Worm (Caenorhabditis elegans) whole organism, L3 larva: ENCODE measurements around the gene mrpl-10.

ENCODE experiments used
- R02D3.7 ChIP-seq: fragments of 150-350 bp; optimal IDR thresholded peaks from 2 replicates; lab custom pipeline; 2014; ENCODE audit warnings: missing biosample characterization, missing genetic modification characterization
- aly-2 ChIP-seq: fragments of 150-350 bp; optimal IDR thresholded peaks from 2 replicates; lab custom pipeline; 2014; ENCODE audit warnings: missing biosample characterization, missing genetic modification characterization
- ama-1 ChIP-seq: fragments of 150-350 bp; optimal IDR thresholded peaks from 2 replicates; lab custom pipeline; 2018
- fos-1 ChIP-seq: fragments of 150-350 bp; optimal IDR thresholded peaks from 2 replicates; lab custom pipeline; 2014; ENCODE audit warnings: missing biosample characterization, missing genetic modification characterization
- jun-1 ChIP-seq: fragments of 150-350 bp; optimal IDR thresholded peaks from 2 replicates; lab custom pipeline; 2014; ENCODE audit warnings: missing biosample characterization, missing genetic modification reagents, missing genetic modification characterization
- nhr-11 ChIP-seq: fragments of 150-350 bp; optimal IDR thresholded peaks from 2 replicates; lab custom pipeline; 2014; ENCODE audit warnings: missing biosample characterization, missing genetic modification characterization
- nhr-67 ChIP-seq: fragments of 150-350 bp; optimal IDR thresholded peaks from 2 replicates; lab custom pipeline; 2014; ENCODE audit warnings: missing biosample characterization, missing genetic modification characterization
- pqm-1 ChIP-seq: fragments of 150-350 bp; optimal IDR thresholded peaks from 2 replicates; lab custom pipeline; 2017; ENCODE audit warnings: missing biosample characterization, missing genetic modification characterization, inconsistent platforms
- sea-2 ChIP-seq: fragments of 150-350 bp; sonication (generic microtip); optimal IDR thresholded peaks from 4 replicates; lab custom pipeline; 2014; ENCODE audit warnings: missing biosample characterization, missing genetic modification reagents, missing genetic modification characterization
- snpc-4 ChIP-seq: fragments of 150-350 bp; optimal IDR thresholded peaks from 2 replicates; lab custom pipeline; 2014; ENCODE audit warnings: missing biosample characterization, missing genetic modification characterization
- unc-39 ChIP-seq: sonication (generic microtip); optimal IDR thresholded peaks from 4 replicates; lab custom pipeline; 2017; ENCODE audit warnings: missing biosample characterization, missing genetic modification characterization
- unc-62 ChIP-seq: fragments of 150-350 bp; sonication (generic microtip); optimal IDR thresholded peaks from 4 replicates; lab custom pipeline; 2014; ENCODE audit warnings: missing biosample characterization, missing genetic modification reagents, missing genetic modification characterization
- zag-1 ChIP-seq: fragments of 150-350 bp; optimal IDR thresholded peaks from 2 replicates; lab custom pipeline; 2014; ENCODE audit warnings: missing biosample characterization, missing genetic modification characterization

DNA sequence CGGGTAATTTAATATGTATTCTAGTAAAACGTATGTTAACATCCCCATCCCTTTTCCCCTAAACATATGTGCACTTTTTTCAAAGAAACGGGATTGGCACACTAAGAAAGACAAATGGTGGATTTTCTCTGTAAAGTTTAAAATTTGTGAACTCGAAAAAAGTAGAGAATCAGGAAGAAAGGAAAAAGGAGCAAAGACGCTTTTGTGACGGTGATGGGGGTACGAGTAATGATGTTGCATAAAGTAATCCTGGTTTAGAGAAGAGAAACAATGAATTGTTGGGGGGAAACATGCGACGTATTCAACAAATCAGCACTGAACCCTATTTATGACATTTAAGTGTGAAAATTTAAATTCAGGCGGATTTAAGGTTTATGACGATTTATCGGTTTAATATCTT is 33.2 kb upstream of the mrpl-10 start:
- TF ChIP-seq pqm-1 (tag; lab: Kevin White, UChicago) (no peak), fos-1 (tag; lab: Kevin White, UChicago) (no peak), aly-2 (tag; lab: Kevin White, UChicago) (no peak), zag-1 (tag; lab: Kevin White, UChicago) (no peak), ama-1 (lab: Kevin White, UChicago) (no peak), nhr-67 (tag; lab: Kevin White, UChicago) (no peak), sea-2 (GFP tag; lab: Kevin White, UChicago) (no peak), unc-62 (GFP tag; lab: Kevin White, UChicago) (no peak), R02D3.7 (tag; lab: Kevin White, UChicago) (no peak), nhr-11 (tag; lab: Kevin White, UChicago) (no peak), jun-1 (tag; lab: Kevin White, UChicago) (no peak), unc-39 (tag; lab: Kevin White, UChicago) (no peak), snpc-4 (no peak)
